Worm (Caenorhabditis elegans): ENCODE data around the gene mre-11.

The mre-11 gene

ce11 chrV:10719833-10720170 is 16.9 kb downstream of the mre-11 start (continued):
- TF ChIP-seq mab-9 (GFP tag; IDR thresholded peaks at IDR 0.05) (no peak), skn-1 (tag; optimal IDR thresholded peaks at IDR 0.05) (peak; percentile 36), ceh-90 (tag; optimal IDR thresholded peaks at IDR 0.05) (no peak), fkh-10 (GFP tag; optimal IDR thresholded peaks at IDR 0.05) (no peak), egl-13 (tag; optimal IDR thresholded peaks at IDR 0.05) (no peak), dpl-1 (GFP tag; optimal IDR thresholded peaks at IDR 0.05) (peak; percentile 29 to 63 (median 30)), Y116A8C.19 (tag; optimal IDR thresholded peaks at IDR 0.05; ENCODE audit: borderline replicate concordance) (no peak), C34B4.2 (tag; optimal IDR thresholded peaks at IDR 0.05) (no peak), aha-1 (tag; optimal IDR thresholded peaks at IDR 0.05) (peak; percentile 32), blmp-1 (tag; optimal IDR thresholded peaks at IDR 0.05) (peak; percentile 95), nhr-47 (tag; optimal IDR thresholded peaks at IDR 0.05) (peak; percentile 67), lin-39 (tag; optimal IDR thresholded peaks at IDR 0.05) (peak; percentile 20), nhr-77 (tag; optimal IDR thresholded peaks at IDR 0.05) (no peak), lin-13 (GFP tag; optimal IDR thresholded peaks at IDR 0.05) (peak; percentile 60), ceh-63 (GFP tag; optimal IDR thresholded peaks at IDR 0.05) (no peak), egl-27 (tag; optimal IDR thresholded peaks at IDR 0.05) (no peak), zag-1 (tag; optimal IDR thresholded peaks at IDR 0.05) (no peak), elt-3 (tag; optimal IDR thresholded peaks at IDR 0.05) (peak in 2 of 6 experiments; percentile 88 to 89), fkh-4 (tag; optimal IDR thresholded peaks at IDR 0.05; ENCODE audit: borderline replicate concordance) (no peak), ztf-11 (tag; optimal IDR thresholded peaks at IDR 0.05) (no peak), unc-30 (tag; optimal IDR thresholded peaks at IDR 0.05) (no peak), snpc-4 (tag; optimal IDR thresholded peaks at IDR 0.05) (peak; percentile 66), swsn-7 (tag; optimal IDR thresholded peaks at IDR 0.05) (peak; percentile 50), nhr-11 (tag; optimal IDR thresholded peaks at IDR 0.05) (peak; percentile 28), mep-1 (tag; optimal IDR thresholded peaks at IDR 0.05) (peak; percentile 59), tlp-1 (tag; optimal IDR thresholded peaks at IDR 0.05) (no peak), alr-1 (tag; optimal IDR thresholded peaks at IDR 0.05; ENCODE audit: borderline replicate concordance) (no peak), sup-37 (GFP tag; optimal IDR thresholded peaks at IDR 0.05) (no peak), ceh-82 (tag; optimal IDR thresholded peaks at IDR 0.05) (no peak), ama-1 (optimal IDR thresholded peaks at IDR 0.05) (peak; percentile 64), lin-14 (GFP tag; optimal IDR thresholded peaks at IDR 0.05) (peak; percentile 92), fkh-8 (tag; optimal IDR thresholded peaks at IDR 0.05) (peak; percentile 42), lir-3 (tag; optimal IDR thresholded peaks at IDR 0.05; ENCODE audit: poor library complexity) (peak; percentile 82), efl-3 (GFP tag; optimal IDR thresholded peaks at IDR 0.05) (no peak), ces-1 (GFP tag; optimal IDR thresholded peaks at IDR 0.05) (no peak), nhr-237 (tag; optimal IDR thresholded peaks at IDR 0.05) (no peak), mdl-1 (tag; optimal IDR thresholded peaks at IDR 0.05) (peak in 1 of 2 experiments; percentile 97), lin-15B (tag; optimal IDR thresholded peaks at IDR 0.05) (no peak), pag-3 (tag; optimal IDR thresholded peaks at IDR 0.05; ENCODE audit: borderline replicate concordance, insufficient read depth) (no peak), ztf-4 (tag; optimal IDR thresholded peaks at IDR 0.05) (peak; percentile 46), C16A3.4 (tag; optimal IDR thresholded peaks at IDR 0.05) (peak; percentile 85), C04F5.9 (tag; optimal IDR thresholded peaks at IDR 0.05) (no peak)

ce11 chrV:10719019-10719832 is 17.4 kb downstream of the mre-11 start:
- TF ChIP-seq lsy-2 (tag; optimal IDR thresholded peaks at IDR 0.05): peak in 1 of 2 experiments; percentile 44
- no peak for TF ChIP-seq ceh-63 (GFP tag; optimal IDR thresholded peaks at IDR 0.05)
- peak; percentile 65 for TF ChIP-seq nhr-71 (tag; optimal IDR thresholded peaks at IDR 0.05)
- peak; percentile 12 for TF ChIP-seq sup-37 (GFP tag; optimal IDR thresholded peaks at IDR 0.05)
- no peak for TF ChIP-seq efl-1 (optimal IDR thresholded peaks at IDR 0.05)
- TF ChIP-seq efl-1 (GFP tag; optimal IDR thresholded peaks at IDR 0.05 in 1 of 2): peak in 1 of 2 experiments; percentile 59
- peak; percentile 31 for TF ChIP-seq C16A3.4 (tag; optimal IDR thresholded peaks at IDR 0.05)
- peak; percentile 54 for TF ChIP-seq lin-39 (tag; optimal IDR thresholded peaks at IDR 0.05)
- TF ChIP-seq rnt-1 (tag; optimal IDR thresholded peaks at IDR 0.05): peak; percentile 82
- TF ChIP-seq snu-23 (GFP tag; optimal IDR thresholded peaks at IDR 0.05): peak; percentile 21
- TF ChIP-seq dsc-1 (tag; optimal IDR thresholded peaks at IDR 0.05): peak; percentile 24
- peak; percentile 16 for TF ChIP-seq ama-1 (optimal IDR thresholded peaks at IDR 0.05)
- TF ChIP-seq mdl-1 (tag; optimal IDR thresholded peaks at IDR 0.05): peak in 1 of 2 experiments; percentile 24
- peak; percentile 25 for TF ChIP-seq nhr-47 (tag; optimal IDR thresholded peaks at IDR 0.05)
- no peak for TF ChIP-seq isw-1 (GFP tag; IDR thresholded peaks at IDR 0.05)
- TF ChIP-seq nhr-20 (tag; optimal IDR thresholded peaks at IDR 0.05): no peak
- no peak for TF ChIP-seq C04F5.9 (tag; optimal IDR thresholded peaks at IDR 0.05)
- peak; percentile 52 for TF ChIP-seq nhr-19 (GFP tag; conservative IDR thresholded peaks at IDR 0.05)

Measured in whole organism, L1 larva.